Worm (Caenorhabditis elegans): ENCODE results near the gene tps-2.

ce11 chrII:14635179-14635578, 34.5 kb downstream of the tps-2 start:
- TF ChIP-seq drap-1 (GFP tag; optimal IDR thresholded peaks at IDR 0.05) (peak; percentile 79), elt-3 (tag; optimal IDR thresholded peaks at IDR 0.05) (no peak), nhr-76 (tag; optimal IDR thresholded peaks at IDR 0.05) (no peak), unc-62 (GFP tag; optimal IDR thresholded peaks at IDR 0.05) (no peak), mep-1 (tag; optimal IDR thresholded peaks at IDR 0.05) (peak; percentile 4), nhr-28 (tag; optimal IDR thresholded peaks at IDR 0.05) (peak; percentile 6), ceh-83 (GFP tag; optimal IDR thresholded peaks at IDR 0.05) (peak; percentile 45), pha-4 (tag; optimal IDR thresholded peaks at IDR 0.05) (no peak)

All from whole organism, mixed stage, embryonic.